1 fruit fly cellular context compared by ENCODE assay signal in the genomic region with DNA sequence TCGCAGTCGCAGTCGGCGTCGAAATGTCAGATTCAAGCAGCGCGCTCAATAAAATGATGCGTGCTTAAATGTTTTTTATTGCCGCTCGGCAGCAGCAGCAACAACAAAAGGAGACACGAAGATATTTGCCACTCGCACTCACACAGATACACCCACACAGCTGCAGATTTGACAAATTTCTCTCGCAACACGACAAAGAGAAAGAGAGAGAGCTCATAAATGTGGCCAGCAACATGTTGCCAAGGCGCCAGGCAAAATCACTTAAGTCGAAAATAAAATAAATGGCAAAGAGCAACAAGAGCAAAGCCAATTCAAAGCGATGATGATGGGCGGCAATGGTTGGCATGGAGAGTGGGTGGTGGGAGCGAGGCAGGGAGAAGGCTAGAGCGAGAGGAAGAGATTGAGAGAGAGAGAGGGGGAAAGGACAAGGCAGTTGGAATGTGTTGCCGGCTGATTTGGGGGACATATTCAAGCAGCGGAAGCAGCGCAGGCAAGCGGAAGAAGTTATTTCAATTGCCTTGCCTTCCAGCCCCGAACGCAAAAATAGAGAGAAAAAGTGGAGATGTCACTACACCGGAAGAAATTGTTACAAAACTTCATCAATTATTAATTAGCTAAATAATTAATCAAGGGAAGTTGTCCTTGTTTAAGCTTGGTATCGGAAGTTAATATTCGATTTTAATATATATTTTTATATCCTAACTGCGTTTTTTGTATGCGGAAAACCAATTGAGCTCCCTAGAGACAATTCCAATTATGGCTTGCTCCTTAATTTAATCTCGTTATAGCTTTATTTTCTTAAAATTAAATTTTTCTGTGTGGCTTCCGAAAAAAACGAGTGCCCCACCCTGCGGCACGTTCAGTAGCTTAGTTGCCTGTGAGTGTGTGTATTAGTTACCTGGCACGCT.
TF ChIP-seq lines count a peak whose summit lies in the region.

No protein-coding gene starts in this region.

TF ChIP-seq in whole organism, embryonic, 481 proteins besides CTCF, POLR2A, EP300 and RAD21 (continued from another document and continues in another):
- TF ChIP-seq chinmo (GFP tag; IDR thresholded peaks at IDR 0.05; lab: Robert Waterston, UW; ENCODE audit: partially characterized antibody): peak; percentile 88; the same call in 1 of the 4 replicates
- TF ChIP-seq CG12744 (GFP tag; optimal IDR thresholded peaks at IDR 0.05; lab: Kevin White, UChicago): no peak
- peak; percentile 69 for TF ChIP-seq dysf (GFP tag; IDR thresholded peaks at IDR 0.05; lab: Robert Waterston, UW)
- peak; percentile 3 for TF ChIP-seq CG1603 (tag; optimal IDR thresholded peaks at IDR 0.05; lab: Kevin White, UChicago)
- TF ChIP-seq CG30431 (GFP tag; optimal IDR thresholded peaks at IDR 0.05; lab: Kevin White, UChicago): peak; percentile 20
- no peak for TF ChIP-seq her (GFP tag; optimal IDR thresholded peaks at IDR 0.05; lab: Kevin White, UChicago)
- peak; percentile 32 for TF ChIP-seq mam (GFP tag; optimal IDR thresholded peaks at IDR 0.05; lab: Kevin White, UChicago)
- TF ChIP-seq D19A (tag; optimal IDR thresholded peaks at IDR 0.05; lab: Kevin White, UChicago): peak; percentile 49
- TF ChIP-seq CG6683 (GFP tag; optimal IDR thresholded peaks at IDR 0.05; lab: Kevin White, UChicago): peak; percentile 60
- no peak for TF ChIP-seq ham (GFP tag; IDR thresholded peaks at IDR 0.05; lab: Robert Waterston, UW)
- no peak for TF ChIP-seq ac (GFP tag; optimal IDR thresholded peaks at IDR 0.05; lab: Kevin White, UChicago)
- TF ChIP-seq ash1 (GFP tag; optimal IDR thresholded peaks at IDR 0.05; lab: Kevin White, UChicago): no peak
- 0 out of 2 replicates have a peak, but pooled peaks have one; percentile 22 for TF ChIP-seq Awh (GFP tag; IDR thresholded peaks at IDR 0.05; lab: Robert Waterston, UW)
- TF ChIP-seq repo (GFP tag; optimal IDR thresholded peaks at IDR 0.05; lab: Kevin White, UChicago): no peak
- no peak for TF ChIP-seq chn (GFP tag; optimal IDR thresholded peaks at IDR 0.05; lab: Kevin White, UChicago)
- TF ChIP-seq CkIIα-i1 (GFP tag; IDR thresholded peaks at IDR 0.05; lab: Robert Waterston, UW): no peak
- peak; percentile 34 for TF ChIP-seq CG8388 (GFP tag; optimal IDR thresholded peaks at IDR 0.05; lab: Kevin White, UChicago)
- TF ChIP-seq CG6813 (GFP tag; optimal IDR thresholded peaks at IDR 0.05; lab: Kevin White, UChicago): no peak
- TF ChIP-seq caup (GFP tag; optimal IDR thresholded peaks at IDR 0.05; lab: Kevin White, UChicago; ENCODE audit: severe bottlenecking): peak; percentile 72
- TF ChIP-seq row (GFP tag; IDR thresholded peaks at IDR 0.05; lab: Robert Waterston, UW): peak; percentile 56; the same call in 2 of the 3 replicates
- no peak for TF ChIP-seq Mad (GFP tag; optimal IDR thresholded peaks at IDR 0.05; lab: Kevin White, UChicago)
- no peak for TF ChIP-seq Hey (tag; optimal IDR thresholded peaks at IDR 0.05; lab: Kevin White, UChicago)
- no peak for TF ChIP-seq hbn (GFP tag; IDR thresholded peaks at IDR 0.05; lab: Robert Waterston, UW; ENCODE audit: partially characterized antibody)
- peak in 1 of 2 experiments; percentile 9 for TF ChIP-seq Hr78 (GFP tag; optimal IDR thresholded peaks at IDR 0.05; lab: Kevin White, UChicago)
- TF ChIP-seq unpg (GFP tag; optimal IDR thresholded peaks at IDR 0.05; lab: Kevin White, UChicago): peak; percentile 60
- TF ChIP-seq nerfin-1 (tag; optimal IDR thresholded peaks at IDR 0.05; lab: Kevin White, UChicago): no peak
- peak; percentile 38 for TF ChIP-seq CG10267 (tag; optimal IDR thresholded peaks at IDR 0.05; lab: Kevin White, UChicago)
- peak; percentile 17 for TF ChIP-seq trh (GFP tag; optimal IDR thresholded peaks at IDR 0.05; lab: Kevin White, UChicago)
- no peak for TF ChIP-seq CG17612 (GFP tag; IDR thresholded peaks at IDR 0.05; lab: Robert Waterston, UW)
- no peak for TF ChIP-seq NC2β (GFP tag; optimal IDR thresholded peaks at IDR 0.05; lab: Kevin White, UChicago)
- no peak for TF ChIP-seq schlank (tag; optimal IDR thresholded peaks at IDR 0.05; lab: Kevin White, UChicago)
- no peak for TF ChIP-seq Hmx (GFP tag; optimal IDR thresholded peaks at IDR 0.05; lab: Kevin White, UChicago)
- TF ChIP-seq Dfd (GFP tag; optimal IDR thresholded peaks at IDR 0.05; lab: Kevin White, UChicago): no peak
- TF ChIP-seq Mrtf (GFP tag; IDR thresholded peaks at IDR 0.05; lab: Robert Waterston, UW): 0 out of 3 replicates have a peak, but pooled peaks have one; percentile 12
- no peak for TF ChIP-seq CG6272 (GFP tag; IDR thresholded peaks at IDR 0.05; lab: Robert Waterston, UW)
- TF ChIP-seq CG11695 (GFP tag; IDR thresholded peaks at IDR 0.05; lab: Robert Waterston, UW): peak; percentile 64
- no peak for TF ChIP-seq CG7963 (GFP tag; IDR thresholded peaks at IDR 0.05; lab: Robert Waterston, UW; ENCODE audit: partially characterized antibody)
- TF ChIP-seq Gug (GFP tag; IDR thresholded peaks at IDR 0.05; lab: Robert Waterston, UW): 0 out of 4 replicates have a peak, but pooled peaks have one; percentile 2
- no peak for TF ChIP-seq ro (GFP tag; IDR thresholded peaks at IDR 0.05; lab: Robert Waterston, UW)
- TF ChIP-seq org-1 (GFP tag; optimal IDR thresholded peaks at IDR 0.05; lab: Kevin White, UChicago): peak; percentile 65
- TF ChIP-seq NK7.1 (GFP tag; optimal IDR thresholded peaks at IDR 0.05; lab: Kevin White, UChicago): no peak
- TF ChIP-seq CG34376 (GFP tag; optimal IDR thresholded peaks at IDR 0.05; lab: Kevin White, UChicago): no peak
- no peak for TF ChIP-seq ftz-f1 (GFP tag; optimal IDR thresholded peaks at IDR 0.05; lab: Kevin White, UChicago)
- TF ChIP-seq CG32772 (GFP tag; IDR thresholded peaks at IDR 0.05; lab: Robert Waterston, UW): 0 out of 2 replicates have a peak, but pooled peaks have one; percentile 13
- TF ChIP-seq H15 (GFP tag; IDR thresholded peaks at IDR 0.05; lab: Robert Waterston, UW): 0 out of 3 replicates have a peak, but pooled peaks have one; percentile 6
- TF ChIP-seq CG4707 (GFP tag; optimal IDR thresholded peaks at IDR 0.05; lab: Kevin White, UChicago): no peak
- TF ChIP-seq Dip2 (GFP tag; IDR thresholded peaks at IDR 0.05; lab: Robert Waterston, UW): no peak
- TF ChIP-seq peb (GFP tag; IDR thresholded peaks at IDR 0.05; lab: Robert Waterston, UW): no peak
- peak; percentile 5 for TF ChIP-seq CG9437 (GFP tag; optimal IDR thresholded peaks at IDR 0.05; lab: Kevin White, UChicago)
- TF ChIP-seq sob (GFP tag; IDR thresholded peaks at IDR 0.05; lab: Robert Waterston, UW): peak; percentile 49; the same call in 1 of the 2 replicates
- no peak for TF ChIP-seq NC2α (GFP tag; optimal IDR thresholded peaks at IDR 0.05; lab: Kevin White, UChicago)
- TF ChIP-seq dan (GFP tag; IDR thresholded peaks at IDR 0.05; lab: Robert Waterston, UW): no peak
- TF ChIP-seq CG4328 (GFP tag; optimal IDR thresholded peaks at IDR 0.05; lab: Kevin White, UChicago): no peak
- TF ChIP-seq Hand (GFP tag; optimal IDR thresholded peaks at IDR 0.05; lab: Kevin White, UChicago): peak; percentile 69
- TF ChIP-seq al (GFP tag; IDR thresholded peaks at IDR 0.05; lab: Robert Waterston, UW): 0 out of 2 replicates have a peak, but pooled peaks have one; percentile 36
- no peak for TF ChIP-seq pnt (GFP tag; optimal IDR thresholded peaks at IDR 0.05; lab: Kevin White, UChicago)
- no peak for TF ChIP-seq otp (GFP tag; IDR thresholded peaks at IDR 0.05; lab: Robert Waterston, UW)
- TF ChIP-seq emc (GFP tag; optimal IDR thresholded peaks at IDR 0.05; lab: Kevin White, UChicago): no peak
- 0 out of 3 replicates have a peak, but pooled peaks have one; percentile 18 for TF ChIP-seq ase (GFP tag; IDR thresholded peaks at IDR 0.05; lab: Robert Waterston, UW)
- no peak for TF ChIP-seq br (optimal IDR thresholded peaks at IDR 0.05; lab: Kevin White, UChicago)
- no peak for TF ChIP-seq ken (GFP tag; IDR thresholded peaks at IDR 0.05; lab: Robert Waterston, UW)
- TF ChIP-seq CG32767 (GFP tag; IDR thresholded peaks at IDR 0.05; lab: Robert Waterston, UW): no peak; the same call in 1 of the 2 replicates
- TF ChIP-seq Bgb (GFP tag; IDR thresholded peaks at IDR 0.05; lab: Robert Waterston, UW; ENCODE audit: partially characterized antibody): no peak
- peak; percentile 20 for TF ChIP-seq Hsf (GFP tag; optimal IDR thresholded peaks at IDR 0.05; lab: Kevin White, UChicago)
- TF ChIP-seq CG12769 (tag; optimal IDR thresholded peaks at IDR 0.05; lab: Kevin White, UChicago): no peak
- no peak for TF ChIP-seq usp (GFP tag; optimal IDR thresholded peaks at IDR 0.05; lab: Kevin White, UChicago)
- peak; percentile 21 for TF ChIP-seq Dip3 (GFP tag; optimal IDR thresholded peaks at IDR 0.05; lab: Kevin White, UChicago)
- TF ChIP-seq CG2712 (tag; optimal IDR thresholded peaks at IDR 0.05; lab: Kevin White, UChicago): peak; percentile 59
- TF ChIP-seq CG2678 (tag; optimal IDR thresholded peaks at IDR 0.05; lab: Kevin White, UChicago): peak; percentile 77
- TF ChIP-seq Ets65A (GFP tag; lab: Kevin White, UChicago): peak; percentile 93
- TF ChIP-seq NFAT (GFP tag; IDR thresholded peaks at IDR 0.05; lab: Robert Waterston, UW): no peak
- TF ChIP-seq wek (GFP tag; optimal IDR thresholded peaks at IDR 0.05; lab: Kevin White, UChicago): no peak
- TF ChIP-seq Atf3 (GFP tag; optimal IDR thresholded peaks at IDR 0.05; lab: Kevin White, UChicago): no peak
- no peak for TF ChIP-seq CG10431 (GFP tag; optimal IDR thresholded peaks at IDR 0.05; lab: Kevin White, UChicago)
- TF ChIP-seq CG12071 (GFP tag; optimal IDR thresholded peaks at IDR 0.05; lab: Kevin White, UChicago): no peak
- peak; percentile 81 for TF ChIP-seq gem (tag; optimal IDR thresholded peaks at IDR 0.05; lab: Kevin White, UChicago)
- TF ChIP-seq nau (GFP tag; optimal IDR thresholded peaks at IDR 0.05; lab: Kevin White, UChicago): peak; percentile 49
- TF ChIP-seq lab (GFP tag; optimal IDR thresholded peaks at IDR 0.05; lab: Kevin White, UChicago): peak; percentile 84
- peak; percentile 88 for TF ChIP-seq CG18599 (GFP tag; optimal IDR thresholded peaks at IDR 0.05; lab: Kevin White, UChicago)
- 0 out of 2 replicates have a peak, but pooled peaks have one; percentile 11 for TF ChIP-seq onecut (GFP tag; IDR thresholded peaks at IDR 0.05; lab: Robert Waterston, UW)
- no peak for TF ChIP-seq CG2889 (GFP tag; IDR thresholded peaks at IDR 0.05; lab: Robert Waterston, UW)
- no peak for TF ChIP-seq CG11560 (tag; IDR thresholded peaks at IDR 0.05; lab: Robert Waterston, UW)
- no peak for TF ChIP-seq CG31365 (tag; optimal IDR thresholded peaks at IDR 0.05; lab: Kevin White, UChicago)
- no peak for TF ChIP-seq Nf-YA (GFP tag; IDR thresholded peaks at IDR 0.05; lab: Robert Waterston, UW)
- TF ChIP-seq CG6854 (GFP tag; optimal IDR thresholded peaks at IDR 0.05; lab: Kevin White, UChicago): no peak
- TF ChIP-seq CG16779 (GFP tag; IDR thresholded peaks at IDR 0.05; lab: Robert Waterston, UW): no peak
- TF ChIP-seq klu (GFP tag; IDR thresholded peaks at IDR 0.05; lab: Robert Waterston, UW): no peak
- TF ChIP-seq Xrp1 (GFP tag; IDR thresholded peaks at IDR 0.05; lab: Robert Waterston, UW): peak; percentile 65
- TF ChIP-seq ab (GFP tag; optimal IDR thresholded peaks at IDR 0.05; lab: Kevin White, UChicago): no peak
- peak; percentile 50 for TF ChIP-seq lmd (GFP tag; IDR thresholded peaks at IDR 0.05; lab: Robert Waterston, UW)
- no peak for TF ChIP-seq fru (optimal IDR thresholded peaks at IDR 0.05; lab: Kevin White, UChicago)
- TF ChIP-seq CG2120 (GFP tag; optimal IDR thresholded peaks at IDR 0.05; lab: Kevin White, UChicago): peak; percentile 76
- peak; percentile 42 for TF ChIP-seq D19B (GFP tag; optimal IDR thresholded peaks at IDR 0.05; lab: Kevin White, UChicago)
- no peak for TF ChIP-seq slp2 (GFP tag; optimal IDR thresholded peaks at IDR 0.05; lab: Kevin White, UChicago)
- TF ChIP-seq Taf1 (GFP tag; IDR thresholded peaks at IDR 0.05; lab: Robert Waterston, UW): no peak
- no peak for TF ChIP-seq CG7372 (GFP tag; IDR thresholded peaks at IDR 0.05; lab: Robert Waterston, UW)
- peak; percentile 57; the same call in 1 of the 2 replicates for TF ChIP-seq CG32532 (GFP tag; IDR thresholded peaks at IDR 0.05; lab: Robert Waterston, UW)
- TF ChIP-seq ttk (GFP tag; IDR thresholded peaks at IDR 0.05; lab: Robert Waterston, UW): no peak
- TF ChIP-seq bsh (GFP tag; optimal IDR thresholded peaks at IDR 0.05; lab: Kevin White, UChicago): peak in 1 of 2 experiments; percentile 31
- TF ChIP-seq kah (GFP tag; optimal IDR thresholded peaks at IDR 0.05; lab: Kevin White, UChicago): no peak
- TF ChIP-seq kni (GFP tag; optimal IDR thresholded peaks at IDR 0.05; lab: Kevin White, UChicago): no peak
- TF ChIP-seq Hr51 (GFP tag; optimal IDR thresholded peaks at IDR 0.05; lab: Kevin White, UChicago): peak in 1 of 2 experiments; percentile 77
- TF ChIP-seq bcd (GFP tag; optimal IDR thresholded peaks at IDR 0.05; lab: Kevin White, UChicago): peak; percentile 69
- peak; percentile 53 for TF ChIP-seq CG13775 (GFP tag; optimal IDR thresholded peaks at IDR 0.05; lab: Kevin White, UChicago)
- TF ChIP-seq CG15514 (GFP tag; optimal IDR thresholded peaks at IDR 0.05; lab: Kevin White, UChicago): peak; percentile 54
- peak; percentile 30; the same call in 1 of the 2 replicates for TF ChIP-seq CG9932 (GFP tag; IDR thresholded peaks at IDR 0.05; lab: Robert Waterston, UW)
- TF ChIP-seq gsb (GFP tag; IDR thresholded peaks at IDR 0.05; lab: Robert Waterston, UW): peak; percentile 16; the same call in 1 of the 2 replicates
- TF ChIP-seq Deaf1 (tag; optimal IDR thresholded peaks at IDR 0.05; lab: Kevin White, UChicago): peak; percentile 90
- TF ChIP-seq zfh2 (GFP tag; optimal IDR thresholded peaks at IDR 0.05; lab: Kevin White, UChicago): no peak
- peak; percentile 80 for TF ChIP-seq Med (GFP tag; lab: Kevin White, UChicago)
- TF ChIP-seq Dbx (GFP tag; IDR thresholded peaks at IDR 0.05; lab: Robert Waterston, UW): peak; percentile 51; the same call in 1 of the 3 replicates
- TF ChIP-seq Lpt (GFP tag; optimal IDR thresholded peaks at IDR 0.05; lab: Kevin White, UChicago): no peak
- 0 out of 2 replicates have a peak, but pooled peaks have one; percentile 26 for TF ChIP-seq stc (GFP tag; IDR thresholded peaks at IDR 0.05; lab: Robert Waterston, UW)
- no peak for TF ChIP-seq C15 (GFP tag; IDR thresholded peaks at IDR 0.05; lab: Robert Waterston, UW)
- TF ChIP-seq CG18619 (GFP tag; optimal IDR thresholded peaks at IDR 0.05; lab: Kevin White, UChicago): peak; percentile 58
- peak; percentile 61 for TF ChIP-seq sisA (GFP tag; IDR thresholded peaks at IDR 0.05; lab: Robert Waterston, UW)
- no peak for TF ChIP-seq fu2 (GFP tag; optimal IDR thresholded peaks at IDR 0.05; lab: Kevin White, UChicago)
- TF ChIP-seq gfzf (GFP tag; optimal IDR thresholded peaks at IDR 0.05; lab: Kevin White, UChicago): no peak
- TF ChIP-seq CG3726 (GFP tag; IDR thresholded peaks at IDR 0.05; lab: Robert Waterston, UW): no peak
- no peak for TF ChIP-seq CG8290 (GFP tag; optimal IDR thresholded peaks at IDR 0.05; lab: Kevin White, UChicago)
- TF ChIP-seq CG8290 (tag; optimal IDR thresholded peaks at IDR 0.05; lab: Kevin White, UChicago): no peak
